Worm (Caenorhabditis elegans) whole organism, L1 larva: Measurements from ENCODE around the gene mlc-2.

Experiments
- alr-1 ChIP-seq: fragments of 200-800 bp; sonication (Bioruptor generic); optimal IDR thresholded peaks from 2 replicates; lab custom pipeline; 2018; ENCODE audit warnings: borderline replicate concordance, mild to moderate bottlenecking, missing genetic modification characterization, missing compliant biosample characterization
- ceh-82 ChIP-seq, 3 experiments: fragments of 150-350 bp in 1 of 3; sonication (generic microtip) in 2 of 3; optimal IDR thresholded peaks; 2 replicates each; lab custom pipeline; 2014 to 2017; ENCODE audit warnings: missing biosample characterization in 3 of 3, missing genetic modification characterization in 3 of 3
- ceh-90 ChIP-seq: sonication (generic microtip); optimal IDR thresholded peaks from 2 replicates; lab custom pipeline; 2016; ENCODE audit warnings: missing genetic modification characterization, missing compliant biosample characterization
- ces-1 ChIP-seq: fragments of 150-350 bp; optimal IDR thresholded peaks from 2 replicates; lab custom pipeline; 2014; ENCODE audit warnings: missing biosample characterization, missing genetic modification reagents, missing genetic modification characterization
- dsc-1 ChIP-seq: sonication (generic microtip); optimal IDR thresholded peaks from 2 replicates; lab custom pipeline; 2016; ENCODE audit warnings: mild to moderate bottlenecking, missing genetic modification characterization, missing compliant biosample characterization
- efl-3 ChIP-seq: fragments of 200-800 bp; sonication (Bioruptor generic); optimal IDR thresholded peaks from 2 replicates; lab custom pipeline; 2018; ENCODE audit warnings: mild to moderate bottlenecking, missing genetic modification characterization, missing compliant biosample characterization
- egl-13 ChIP-seq: sonication (generic microtip); optimal IDR thresholded peaks from 2 replicates; lab custom pipeline; 2016; ENCODE audit warnings: missing genotype, missing genetic modification reagents, missing genetic modification characterization, missing compliant biosample characterization
- egl-27 ChIP-seq, 2 experiments: fragments of 150-350 bp in 1 of 2; sonication (generic microtip); optimal IDR thresholded peaks; 3 replicates each; lab custom pipeline; 2017 to 2018; ENCODE audit warnings: missing biosample characterization in 2 of 2, missing genetic modification characterization in 2 of 2, missing genetic modification reagents in 2 of 2
- elt-2 ChIP-seq: sonication (generic microtip); optimal IDR thresholded peaks from 2 replicates; lab custom pipeline; 2016; ENCODE audit warnings: missing genetic modification characterization, mild to moderate bottlenecking, inconsistent platforms, missing compliant biosample characterization, missing genetic modification reagents
- fkh-8 ChIP-seq: sonication (generic microtip); optimal IDR thresholded peaks from 2 replicates; lab custom pipeline; 2016; ENCODE audit warnings: mild to moderate bottlenecking, missing genetic modification characterization, missing compliant biosample characterization
- grh-1 ChIP-seq: fragments of 200-800 bp; sonication (Bioruptor generic); IDR thresholded peaks from 2 replicates; pipeline ENCODE4 v1.3.6; 2022; ENCODE audit warnings: missing genetic modification reagents, missing genetic modification characterization, missing compliant biosample characterization
- hlh-17 ChIP-seq: fragments of 200-800 bp; sonication (Bioruptor generic); optimal IDR thresholded peaks from 2 replicates; lab custom pipeline; 2018; ENCODE audit warnings: missing genetic modification characterization, mild to moderate bottlenecking, missing compliant biosample characterization, moderate library complexity, borderline replicate concordance
- hlh-4 ChIP-seq: sonication (generic microtip); optimal IDR thresholded peaks from 2 replicates; lab custom pipeline; 2016; ENCODE audit warnings: mild to moderate bottlenecking, missing genetic modification characterization, missing compliant biosample characterization
- jun-1 ChIP-seq: fragments of 150-350 bp; optimal IDR thresholded peaks from 2 replicates; lab custom pipeline; 2014; ENCODE audit warnings: missing biosample characterization, missing genetic modification reagents, missing genetic modification characterization
- lin-14 ChIP-seq: fragments of 200-800 bp; sonication (Bioruptor generic); optimal IDR thresholded peaks from 2 replicates; lab custom pipeline; 2018; ENCODE audit warnings: mild to moderate bottlenecking, missing genetic modification characterization, moderate library complexity, missing compliant biosample characterization
- lin-35 ChIP-seq, 2 experiments: fragments of 150-350 bp; optimal IDR thresholded peaks; 2 replicates each; lab custom pipeline; 2014; ENCODE audit warnings: missing biosample characterization in 2 of 2, missing genetic modification characterization in 2 of 2, missing genetic modification reagents in 2 of 2
- lin-39 ChIP-seq: fragments of 150-350 bp; optimal IDR thresholded peaks from 2 replicates; lab custom pipeline; 2014; ENCODE audit warnings: missing biosample characterization, missing genetic modification reagents, missing genetic modification characterization
- lir-3 ChIP-seq: sonication (generic microtip); optimal IDR thresholded peaks from 2 replicates; lab custom pipeline; 2016; ENCODE audit warnings: mild to moderate bottlenecking, missing genetic modification characterization, moderate library complexity, missing compliant biosample characterization; ENCODE audit not compliant: poor library complexity
- lsy-2 ChIP-seq, 2 experiments: fragments of 150-350 bp; optimal IDR thresholded peaks; 2 replicates each; lab custom pipeline; 2014; ENCODE audit warnings: missing biosample characterization in 2 of 2, missing genetic modification characterization in 2 of 2
- mdl-1 ChIP-seq, 2 experiments: fragments of 150-350 bp; optimal IDR thresholded peaks; 2 replicates each; lab custom pipeline; 2014 to 2017; ENCODE audit warnings: missing biosample characterization in 2 of 2, missing genetic modification characterization in 2 of 2, inconsistent platforms in 1 of 2
- mep-1 ChIP-seq: fragments of 150-350 bp; optimal IDR thresholded peaks from 2 replicates; lab custom pipeline; 2014; ENCODE audit warnings: missing biosample characterization, missing genetic modification characterization
- nhr-20 ChIP-seq: sonication (generic microtip); optimal IDR thresholded peaks from 2 replicates; lab custom pipeline; 2016; ENCODE audit warnings: mild to moderate bottlenecking, missing genetic modification characterization, missing compliant biosample characterization
- nhr-47 ChIP-seq: sonication (generic microtip); optimal IDR thresholded peaks from 2 replicates; lab custom pipeline; 2016; ENCODE audit warnings: mild to moderate bottlenecking, missing genetic modification characterization, moderate library complexity, missing compliant biosample characterization
- nhr-71 ChIP-seq: sonication (generic microtip); optimal IDR thresholded peaks from 2 replicates; lab custom pipeline; 2016; ENCODE audit warnings: mild to moderate bottlenecking, missing genetic modification characterization, moderate library complexity, missing compliant biosample characterization
- nhr-85 ChIP-seq: sonication (generic microtip); peaks from one replicate; lab custom pipeline; 2016; ENCODE audit warnings: missing genetic modification characterization, inconsistent platforms, missing compliant biosample characterization
- nhr-90 ChIP-seq: sonication (generic microtip); optimal IDR thresholded peaks from 2 replicates; lab custom pipeline; 2016; ENCODE audit warnings: mild to moderate bottlenecking, missing genetic modification characterization, missing compliant biosample characterization; ENCODE audit not compliant: poor library complexity
- pax-3 ChIP-seq: fragments of 200-800 bp; sonication (Bioruptor generic); optimal IDR thresholded peaks from 2 replicates; lab custom pipeline; 2018; ENCODE audit warnings: mild to moderate bottlenecking, missing genetic modification characterization, moderate library complexity, missing compliant biosample characterization
- pqm-1 ChIP-seq: sonication (generic microtip); optimal IDR thresholded peaks from 3 replicates; lab custom pipeline; 2017; ENCODE audit warnings: missing biosample characterization, missing genetic modification characterization
- rnt-1 ChIP-seq: sonication (generic microtip); optimal IDR thresholded peaks from 2 replicates; lab custom pipeline; 2016; ENCODE audit warnings: mild to moderate bottlenecking, missing genetic modification characterization, moderate library complexity, missing compliant biosample characterization
- snpc-4 ChIP-seq: fragments of 150-350 bp; optimal IDR thresholded peaks from 2 replicates; lab custom pipeline; 2014; ENCODE audit warnings: missing biosample characterization, missing genetic modification characterization
- swsn-7 ChIP-seq: sonication (generic microtip); optimal IDR thresholded peaks from 2 replicates; lab custom pipeline; 2016; ENCODE audit warnings: missing genetic modification characterization, missing compliant biosample characterization
- tlp-1 ChIP-seq: fragments of 150-350 bp; optimal IDR thresholded peaks from 2 replicates; lab custom pipeline; 2014; ENCODE audit warnings: missing biosample characterization, missing genetic modification characterization
- unc-30 ChIP-seq: sonication (generic microtip); optimal IDR thresholded peaks from 2 replicates; lab custom pipeline; 2017; ENCODE audit warnings: missing biosample characterization, missing genetic modification characterization
- unc-86 ChIP-seq: sonication (generic microtip); optimal IDR thresholded peaks from 2 replicates; lab custom pipeline; 2016; ENCODE audit warnings: missing genetic modification characterization, missing compliant biosample characterization
- xbp-1 ChIP-seq: sonication (generic microtip); optimal IDR thresholded peaks from 2 replicates; lab custom pipeline; 2016; ENCODE audit warnings: missing genetic modification characterization, missing compliant biosample characterization
- zag-1 ChIP-seq: fragments of 150-350 bp; optimal IDR thresholded peaks from 2 replicates; lab custom pipeline; 2014; ENCODE audit warnings: missing biosample characterization, missing genetic modification characterization

The mlc-2 gene

ce11 chrX:17472917-17473316 lies 16.5 kb upstream of the mlc-2 start (continued):
- TF ChIP-seq xbp-1 (tag; lab: Kevin White, UChicago) = no peak
- no peak for TF ChIP-seq unc-30 (tag; lab: Kevin White, UChicago)

ce11 chrX:17471703-17472102 lies 15.3 kb upstream of the mlc-2 start:
- TF ChIP-seq lin-35 (GFP tag; optimal IDR thresholded peaks at IDR 0.05; lab: Kevin White, UChicago) = peak in 1 of 2 experiments; percentile 37
- TF ChIP-seq nhr-20 (tag; lab: Kevin White, UChicago) = peak; percentile 44
- peak; percentile 74 for TF ChIP-seq elt-2 (tag; lab: Kevin White, UChicago)
- TF ChIP-seq unc-30 (tag; lab: Kevin White, UChicago) = no peak
- TF ChIP-seq mdl-1 (tag; optimal IDR thresholded peaks at IDR 0.05; lab: Kevin White, UChicago) = peak in 1 of 2 experiments; percentile 18
- no peak for TF ChIP-seq snpc-4 (tag; lab: Kevin White, UChicago)
- peak; percentile 14 for TF ChIP-seq jun-1 (tag; lab: Kevin White, UChicago)
- peak; percentile 64 for TF ChIP-seq pqm-1 (tag; lab: Kevin White, UChicago)
- peak; percentile 6 for TF ChIP-seq lin-14 (GFP tag; lab: Kevin White, UChicago)
- TF ChIP-seq, all 84 proteins: peak for 7

ce11 chrX:17468483-17468882 lies 12.1 kb upstream of the mlc-2 start:
- no peak for TF ChIP-seq hlh-17 (GFP tag; lab: Kevin White, UChicago)
- TF ChIP-seq tlp-1 (tag; lab: Kevin White, UChicago) = no peak
- no peak for TF ChIP-seq nhr-85 (tag; lab: Kevin White, UChicago)
- TF ChIP-seq grh-1 (GFP tag; lab: Robert Waterston, UW) = no peak
- no peak for TF ChIP-seq rnt-1

- TF ChIP-seq nhr-90 (tag; lab: Kevin White, UChicago) (no peak), ces-1 (GFP tag; lab: Kevin White, UChicago) (no peak), tlp-1 (tag; lab: Kevin White, UChicago) (no peak), egl-13 (peak; percentile 3), mdl-1 (tag; optimal IDR thresholded peaks at IDR 0.05; lab: Kevin White, UChicago) (no peak), fkh-8 (tag; lab: Kevin White, UChicago) (peak; percentile 35), lir-3 (no peak), alr-1 (tag; lab: Kevin White, UChicago) (no peak), dsc-1 (tag; lab: Kevin White, UChicago) (peak; percentile 34), ceh-90 (tag; lab: Kevin White, UChicago) (no peak), unc-86 (tag; lab: Kevin White, UChicago) (peak; percentile 19), efl-3 (no peak), lin-14 (GFP tag; lab: Kevin White, UChicago) (peak; percentile 69), rnt-1 (no peak), mep-1 (tag; lab: Kevin White, UChicago) (peak; percentile 13), nhr-71 (tag; lab: Kevin White, UChicago) (peak; percentile 47), egl-27 (tag; optimal IDR thresholded peaks at IDR 0.05; lab: Kevin White, UChicago) (no peak), zag-1 (tag; lab: Kevin White, UChicago) (no peak), lin-39 (tag; lab: Kevin White, UChicago) (no peak), nhr-47 (tag; lab: Kevin White, UChicago) (peak; percentile 17), ceh-82 (tag; optimal IDR thresholded peaks at IDR 0.05; lab: Kevin White, UChicago) (no peak), swsn-7 (tag; lab: Kevin White, UChicago) (peak; percentile 19), pax-3 (no peak), hlh-4 (no peak), lsy-2 (tag; optimal IDR thresholded peaks at IDR 0.05; lab: Kevin White, UChicago) (peak in 1 of 2 experiments; percentile 17)
These were observed 10.2 kb upstream of the mlc-2 start, which contains the start of gene ZK54.3 for ce11 chrX:17466615-17467014. Gene ZK54.3 (minus strand): TSS chrX:17467005.
